Fruit fly (Drosophila melanogaster): Measurements from ENCODE around the gene CG33169.

CG33169 gene

dm6 chr3L:22871030-22871844 is 7.6 kb downstream of the CG33169 start (continued):
- TF ChIP-seq so (GFP tag; IDR thresholded peaks at IDR 0.05) = no peak
- no peak for TF ChIP-seq Nf-YB (GFP tag; optimal IDR thresholded peaks at IDR 0.05)
- peak; percentile 67 for TF ChIP-seq bbx (GFP tag; IDR thresholded peaks at IDR 0.05; ENCODE audit: partially characterized antibody)
- TF ChIP-seq chm (GFP tag; IDR thresholded peaks at IDR 0.05) = no peak
- peak; percentile 3 for TF ChIP-seq CG2712 (tag; optimal IDR thresholded peaks at IDR 0.05)
- TF ChIP-seq yki (optimal IDR thresholded peaks at IDR 0.05) = no peak
- TF ChIP-seq gcm (GFP tag; optimal IDR thresholded peaks at IDR 0.05) = no peak
- no peak for TF ChIP-seq Max (GFP tag; optimal IDR thresholded peaks at IDR 0.05)
- no peak for TF ChIP-seq CG7839 (tag; optimal IDR thresholded peaks at IDR 0.05)
- TF ChIP-seq Rfx (GFP tag; IDR thresholded peaks at IDR 0.05) = peak; percentile 66
- TF ChIP-seq CG3163 (GFP tag; optimal IDR thresholded peaks at IDR 0.05) = no peak
- TF ChIP-seq CG9876 (GFP tag; optimal IDR thresholded peaks at IDR 0.05) = no peak
- no peak; the same call in 1 of the 2 replicates for TF ChIP-seq seq (GFP tag; IDR thresholded peaks at IDR 0.05)
- TF ChIP-seq grn (GFP tag; optimal IDR thresholded peaks at IDR 0.05) = no peak
- TF ChIP-seq NC2β (GFP tag; optimal IDR thresholded peaks at IDR 0.05) = no peak
- peak; percentile 45; the same call in 1 of the 3 replicates for TF ChIP-seq CG14860 (GFP tag; IDR thresholded peaks at IDR 0.05; ENCODE audit: partially characterized antibody)
- TF ChIP-seq PHDP (tag; optimal IDR thresholded peaks at IDR 0.05) = no peak
- TF ChIP-seq pnt (GFP tag; optimal IDR thresholded peaks at IDR 0.05) = no peak
- no peak for TF ChIP-seq shn (GFP tag; optimal IDR thresholded peaks at IDR 0.05)
- TF ChIP-seq CG10543 (GFP tag; optimal IDR thresholded peaks at IDR 0.05) = peak; percentile 62
- no peak for TF ChIP-seq tll (GFP tag; optimal IDR thresholded peaks at IDR 0.05)
- 0 out of 3 replicates have a peak, but pooled peaks have one; percentile 13 for TF ChIP-seq CG11695 (GFP tag; IDR thresholded peaks at IDR 0.05)
- TF ChIP-seq nau (GFP tag; optimal IDR thresholded peaks at IDR 0.05) = no peak
- no peak for TF ChIP-seq wek (GFP tag; optimal IDR thresholded peaks at IDR 0.05)
- no peak for TF ChIP-seq CG17612 (GFP tag; IDR thresholded peaks at IDR 0.05)
- TF ChIP-seq ems (GFP tag; optimal IDR thresholded peaks at IDR 0.05) = no peak
- TF ChIP-seq TFAM (GFP tag; optimal IDR thresholded peaks at IDR 0.05) = no peak
- no peak for TF ChIP-seq Abd-B (GFP tag; optimal IDR thresholded peaks at IDR 0.05)
- no peak for TF ChIP-seq CG30403 (GFP tag; optimal IDR thresholded peaks at IDR 0.05)
- TF ChIP-seq Hr51 (GFP tag; optimal IDR thresholded peaks at IDR 0.05) = no peak
- peak; percentile 32 for TF ChIP-seq mam (GFP tag; optimal IDR thresholded peaks at IDR 0.05)
- peak; percentile 17 for TF ChIP-seq grau (tag; optimal IDR thresholded peaks at IDR 0.05)
- no peak for TF ChIP-seq eve (GFP tag; optimal IDR thresholded peaks at IDR 0.05)
- no peak for TF ChIP-seq CG8359 (GFP tag; optimal IDR thresholded peaks at IDR 0.05; ENCODE audit: borderline replicate concordance)
- TF ChIP-seq CG4854 (GFP tag; optimal IDR thresholded peaks at IDR 0.05) = no peak
- no peak for TF ChIP-seq Atf6 (GFP tag; IDR thresholded peaks at IDR 0.05)
- peak; percentile 75 for TF ChIP-seq YL-1 (GFP tag; optimal IDR thresholded peaks at IDR 0.05)
- no peak for TF ChIP-seq Camta (GFP tag; optimal IDR thresholded peaks at IDR 0.05)
- peak; percentile 11 for TF ChIP-seq CG9727 (GFP tag; optimal IDR thresholded peaks at IDR 0.05)
- no peak for TF ChIP-seq en (GFP tag; optimal IDR thresholded peaks at IDR 0.05)
- TF ChIP-seq CG18262 (tag; optimal IDR thresholded peaks at IDR 0.05) = no peak
- no peak for TF ChIP-seq CG11504 (tag; optimal IDR thresholded peaks at IDR 0.05)
- TF ChIP-seq HmgD (GFP tag; optimal IDR thresholded peaks at IDR 0.05) = no peak
- TF ChIP-seq Bgb (GFP tag; IDR thresholded peaks at IDR 0.05; ENCODE audit: partially characterized antibody) = peak; percentile 65
- TF ChIP-seq CG6765 (GFP tag; optimal IDR thresholded peaks at IDR 0.05) = no peak
- no peak for TF ChIP-seq al (GFP tag; IDR thresholded peaks at IDR 0.05)
- no peak for TF ChIP-seq CG17385 (GFP tag; optimal IDR thresholded peaks at IDR 0.05)
- TF ChIP-seq CG15514 (GFP tag; optimal IDR thresholded peaks at IDR 0.05) = peak; percentile 11
- no peak for TF ChIP-seq HHEX (GFP tag; optimal IDR thresholded peaks at IDR 0.05)
